Fruit fly (Drosophila melanogaster) whole organism, embryonic: ENCODE data around the gene CG31265.

Experiments used
- Atf-2 ChIP-seq: fragments of 200-800 bp; sonication (Bioruptor generic); optimal IDR thresholded peaks from 2 replicates; lab custom pipeline; 2016; ENCODE audit warnings: missing biosample characterization, missing genetic modification characterization
- Atf6 ChIP-seq: fragments of 200-800 bp; sonication (Bioruptor generic); IDR thresholded peaks from 2 replicates; pipeline ENCODE4 v1.3.6; 2022; ENCODE audit warnings: missing biosample characterization, missing genetic modification characterization
- Awh ChIP-seq: fragments of 200-800 bp; sonication (Bioruptor generic); IDR thresholded peaks from 2 replicates; pipeline ENCODE4, ENCODE4 v1.3.6; 2022; ENCODE audit warnings: missing biosample characterization, missing genetic modification characterization
- C15 ChIP-seq: fragments of 200-800 bp; sonication (Bioruptor generic); IDR thresholded peaks from 3 replicates; pipeline ENCODE4 v1.3.6; 2022; ENCODE audit warnings: missing biosample characterization, missing genetic modification characterization
- CG10462 ChIP-seq: fragments of 200-800 bp; sonication (Bioruptor generic); optimal IDR thresholded peaks from 2 replicates; lab custom pipeline; 2016; ENCODE audit warnings: missing biosample characterization, missing genetic modification characterization
- CG10959 ChIP-seq: fragments of 200-800 bp; sonication (Bioruptor generic); IDR thresholded peaks from 2 replicates; pipeline ENCODE4 v1.3.6; 2022; ENCODE audit warnings: missing biosample characterization, missing genetic modification characterization
- CG11560 ChIP-seq: fragments of 200-800 bp; sonication (Bioruptor generic); IDR thresholded peaks from 3 replicates; pipeline ENCODE4 v1.3.6; 2022; ENCODE audit warnings: missing biosample characterization, missing genetic modification characterization
- CG11695 ChIP-seq: fragments of 200-800 bp; sonication (Bioruptor generic); IDR thresholded peaks from 3 replicates; pipeline ENCODE4 v1.3.6; 2022; ENCODE audit warnings: missing biosample characterization, missing genetic modification characterization
- CG12071 ChIP-seq: fragments of 200-800 bp; sonication (Bioruptor generic); optimal IDR thresholded peaks from 3 replicates; lab custom pipeline; 2018; ENCODE audit warnings: missing biosample characterization, mild to moderate bottlenecking, missing genetic modification characterization
- CG12155 ChIP-seq: fragments of 200-800 bp; sonication (Bioruptor generic); optimal IDR thresholded peaks from 3 replicates; lab custom pipeline; 2016; ENCODE audit warnings: missing biosample characterization, missing genetic modification characterization
- CG1233 ChIP-seq: fragments of 200-800 bp; sonication (Bioruptor generic); optimal IDR thresholded peaks from 4 replicates; lab custom pipeline; 2018; ENCODE audit warnings: missing biosample characterization, mild to moderate bottlenecking, missing genetic modification characterization
- CG14667 ChIP-seq: fragments of 200-800 bp; sonication (Bioruptor generic); IDR thresholded peaks from 2 replicates; pipeline ENCODE4 v1.3.6; 2022; ENCODE audit warnings: missing biosample characterization, missing genetic modification characterization
- CG17359 ChIP-seq: fragments of 200-800 bp; sonication (Bioruptor generic); optimal IDR thresholded peaks from 3 replicates; lab custom pipeline; 2018; ENCODE audit warnings: missing biosample characterization, mild to moderate bottlenecking, missing genetic modification characterization, moderate library complexity
- CG2202 ChIP-seq: fragments of 200-800 bp; sonication (Bioruptor generic); optimal IDR thresholded peaks from 2 replicates; lab custom pipeline; 2018; ENCODE audit warnings: missing biosample characterization, mild to moderate bottlenecking, missing genetic modification characterization
- CG31388 ChIP-seq: fragments of 200-800 bp; sonication (Bioruptor generic); optimal IDR thresholded peaks from 2 replicates; lab custom pipeline; 2016; ENCODE audit warnings: missing biosample characterization, missing genetic modification characterization
- CG3407 ChIP-seq: fragments of 200-800 bp; sonication (Bioruptor generic); optimal IDR thresholded peaks from 2 replicates; lab custom pipeline; 2018; ENCODE audit warnings: missing biosample characterization, mild to moderate bottlenecking, missing genetic modification characterization
- CG4360 ChIP-seq: fragments of 200-800 bp; sonication (Bioruptor generic); IDR thresholded peaks from 2 replicates; pipeline ENCODE4 v1.3.6; 2022; ENCODE audit warnings: missing biosample characterization, missing genetic modification characterization
- CG4617 ChIP-seq: fragments of 200-800 bp; sonication (Bioruptor generic); optimal IDR thresholded peaks from 3 replicates; lab custom pipeline; 2016; ENCODE audit warnings: missing biosample characterization, missing genetic modification characterization, borderline replicate concordance
- CG6254 ChIP-seq: fragments of 200-800 bp; sonication (Bioruptor generic); optimal IDR thresholded peaks from 3 replicates; lab custom pipeline; 2017; ENCODE audit warnings: mild to moderate bottlenecking, missing biosample characterization, missing genetic modification reagents, missing genetic modification characterization
- CG7839 ChIP-seq: fragments of 200-800 bp; sonication (Bioruptor generic); optimal IDR thresholded peaks from 3 replicates; lab custom pipeline; 2018; ENCODE audit warnings: missing biosample characterization, mild to moderate bottlenecking, missing genetic modification characterization, moderate library complexity
- CG9609 ChIP-seq: fragments of 200-800 bp; sonication (Bioruptor generic); optimal IDR thresholded peaks from 3 replicates; lab custom pipeline; 2016; ENCODE audit warnings: missing biosample characterization, missing genetic modification characterization
- CG9727 ChIP-seq: fragments of 200-800 bp; sonication (Bioruptor generic); optimal IDR thresholded peaks from 3 replicates; lab custom pipeline; 2017; ENCODE audit warnings: missing biosample characterization, mild to moderate bottlenecking, missing genetic modification characterization
- CG9797 ChIP-seq: fragments of 200-800 bp; sonication (Bioruptor generic); optimal IDR thresholded peaks from 3 replicates; lab custom pipeline; 2018; ENCODE audit warnings: missing biosample characterization, mild to moderate bottlenecking, missing genetic modification characterization
- D ChIP-seq, 2 experiments: fragments of 200-800 bp in 1 of 2; fragments of >200 bp in 1 of 2; sonication (Bioruptor generic) in 1 of 2; optimal IDR thresholded peaks; 2 replicates in 1 of 2; 3 replicates in 1 of 2; lab custom pipeline; 2017; ENCODE audit warnings: mild to moderate bottlenecking in 1 of 2, missing biosample characterization in 1 of 2, missing genetic modification characterization in 1 of 2, missing genetic modification reagents in 1 of 2
- E2f1 ChIP-seq: fragments of 200-800 bp; sonication (Bioruptor generic); IDR thresholded peaks from 2 replicates; pipeline ENCODE4 v1.3.6; 2022; ENCODE audit warnings: missing biosample characterization, missing genetic modification characterization
- Hey ChIP-seq: fragments of 200-800 bp; sonication (Bioruptor generic); optimal IDR thresholded peaks from 3 replicates; lab custom pipeline; 2018; ENCODE audit warnings: missing biosample characterization, mild to moderate bottlenecking, missing genetic modification characterization
- Hmx ChIP-seq: fragments of 200-800 bp; sonication (Bioruptor generic); optimal IDR thresholded peaks from 2 replicates; lab custom pipeline; 2016; ENCODE audit warnings: missing biosample characterization, missing genetic modification characterization
- Hr39 ChIP-seq: fragments of >200 bp; optimal IDR thresholded peaks from 2 replicates; lab custom pipeline; 2017
- MESR4 ChIP-seq: fragments of 200-800 bp; sonication (Bioruptor generic); optimal IDR thresholded peaks from 2 replicates; lab custom pipeline; 2018; ENCODE audit warnings: missing biosample characterization, mild to moderate bottlenecking, missing genetic modification characterization, moderate library complexity
- Mad ChIP-seq: fragments of 200-800 bp; sonication (Bioruptor generic); optimal IDR thresholded peaks from 2 replicates; lab custom pipeline; 2016; ENCODE audit warnings: missing biosample characterization, missing genetic modification characterization
- Max ChIP-seq: fragments of 200-800 bp; sonication (Bioruptor generic); optimal IDR thresholded peaks from 2 replicates; lab custom pipeline; 2016; ENCODE audit warnings: missing biosample characterization, mild to moderate bottlenecking, missing genetic modification characterization
- Rfx ChIP-seq: fragments of 200-800 bp; sonication (Bioruptor generic); IDR thresholded peaks from 2 replicates; pipeline ENCODE4 v1.3.6; 2022; ENCODE audit warnings: missing biosample characterization, missing genetic modification characterization
- Rx ChIP-seq: fragments of 200-800 bp; sonication (Bioruptor generic); IDR thresholded peaks from 2 replicates; pipeline ENCODE4 v1.3.6; 2022; ENCODE audit warnings: missing biosample characterization, missing genetic modification characterization
- Sry-δ ChIP-seq: fragments of 200-800 bp; sonication (Bioruptor generic); optimal IDR thresholded peaks from 2 replicates; lab custom pipeline; 2016; ENCODE audit warnings: missing biosample characterization, missing genetic modification characterization
- Tbp ChIP-seq: fragments of >200 bp; optimal IDR thresholded peaks from 2 replicates; lab custom pipeline; 2018; ENCODE audit warnings: missing biosample characterization, missing genetic modification characterization
- dan ChIP-seq: fragments of 200-800 bp; sonication (Bioruptor generic); IDR thresholded peaks from 2 replicates; pipeline ENCODE4 v1.3.6; 2022; ENCODE audit warnings: missing biosample characterization, missing genetic modification characterization
- lab ChIP-seq: fragments of 200-800 bp; sonication (Bioruptor generic); optimal IDR thresholded peaks from 3 replicates; lab custom pipeline; 2017; ENCODE audit warnings: missing biosample characterization, missing genetic modification characterization, mild to moderate bottlenecking, moderate library complexity, missing genetic modification reagents
- lbe ChIP-seq: fragments of 200-800 bp; sonication (Bioruptor generic); optimal IDR thresholded peaks from 2 replicates; lab custom pipeline; 2016; ENCODE audit warnings: missing biosample characterization, mild to moderate bottlenecking, missing genetic modification characterization
- nau ChIP-seq: fragments of 200-800 bp; sonication (Bioruptor generic); optimal IDR thresholded peaks from 3 replicates; lab custom pipeline; 2017; ENCODE audit warnings: missing biosample characterization, mild to moderate bottlenecking, missing genetic modification characterization, missing genetic modification reagents
- nmo ChIP-seq: fragments of 200-800 bp; sonication (Bioruptor generic); optimal IDR thresholded peaks from 2 replicates; lab custom pipeline; 2018; ENCODE audit warnings: missing biosample characterization, mild to moderate bottlenecking, missing genetic modification characterization, moderate library complexity
- onecut ChIP-seq: fragments of 200-800 bp; sonication (Bioruptor generic); IDR thresholded peaks from 2 replicates; pipeline ENCODE4 v1.3.6; 2022; ENCODE audit warnings: missing biosample characterization, missing genetic modification characterization
- pb ChIP-seq: fragments of 200-800 bp; sonication (Bioruptor generic); optimal IDR thresholded peaks from 3 replicates; lab custom pipeline; 2016; ENCODE audit warnings: missing biosample characterization, missing genetic modification characterization
- slp2 ChIP-seq: fragments of 200-800 bp; sonication (Bioruptor generic); optimal IDR thresholded peaks from 2 replicates; lab custom pipeline; 2016; ENCODE audit warnings: missing biosample characterization, missing genetic modification characterization
- sna ChIP-seq: fragments of 200-800 bp; sonication (Bioruptor generic); IDR thresholded peaks from 2 replicates; pipeline ENCODE4 v1.3.6; 2022; ENCODE audit warnings: missing biosample characterization, missing genetic modification characterization; ENCODE audit not compliant: partially characterized antibody
- stc ChIP-seq: fragments of 200-800 bp; sonication (Bioruptor generic); IDR thresholded peaks from 2 replicates; pipeline ENCODE4 v1.3.6; 2022; ENCODE audit warnings: missing biosample characterization, missing genetic modification characterization
- tap ChIP-seq: fragments of 200-800 bp; optimal IDR thresholded peaks from 3 replicates; lab custom pipeline; 2019; ENCODE audit warnings: missing biosample characterization, mild to moderate bottlenecking, missing genetic modification characterization, moderate library complexity
- toy ChIP-seq: fragments of 200-800 bp; sonication (Bioruptor generic); IDR thresholded peaks from 2 replicates; pipeline ENCODE4 v1.3.6; 2022; ENCODE audit warnings: missing biosample characterization, missing genetic modification characterization
- vfl ChIP-seq: fragments of 200-800 bp; sonication (Bioruptor generic); optimal IDR thresholded peaks from 2 replicates; lab custom pipeline; 2016; ENCODE audit warnings: missing biosample characterization, missing genetic modification characterization
- vnd ChIP-seq: fragments of 200-800 bp; sonication (Bioruptor generic); IDR thresholded peaks from 3 replicates; pipeline ENCODE4 v1.3.6; 2022; ENCODE audit warnings: missing biosample characterization, missing genetic modification characterization; ENCODE audit not compliant: partially characterized antibody
- yki ChIP-seq: fragments of >200 bp; optimal IDR thresholded peaks from 3 replicates; lab custom pipeline; 2018

The CG31265 gene

DNA sequence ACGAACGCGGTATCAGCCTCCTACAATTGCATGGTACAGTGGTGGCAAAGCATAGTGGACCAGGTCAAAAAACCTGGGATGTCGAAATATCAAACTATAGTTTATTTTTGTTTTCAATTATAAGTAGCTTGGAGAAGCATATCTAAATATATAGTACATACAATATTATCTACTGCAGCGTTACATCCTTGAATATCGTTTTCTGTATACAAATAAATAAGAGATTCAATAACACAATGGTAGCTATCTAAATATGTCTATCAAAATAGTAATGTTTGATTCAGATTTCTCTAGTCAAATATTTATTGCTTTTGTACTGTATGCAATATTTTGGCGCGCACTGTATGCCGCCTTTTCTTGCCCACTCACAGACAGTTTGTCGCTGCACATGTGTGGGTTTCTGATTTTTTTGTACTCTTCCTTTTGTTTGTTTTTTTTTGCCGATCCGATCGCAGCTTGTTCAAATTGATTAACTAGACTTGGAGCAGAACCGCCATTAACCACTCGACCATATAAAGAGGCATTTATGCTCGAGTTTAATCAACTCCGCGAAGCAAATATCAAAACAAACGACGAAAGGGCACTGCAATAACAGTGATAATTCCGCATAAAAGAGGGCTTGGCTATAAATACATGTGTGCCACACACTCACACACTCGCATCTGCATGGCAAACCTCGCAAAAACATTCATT, 47.2 kb upstream of the CG31265 start (continued):
- TF ChIP-seq CG12155 (GFP tag; lab: Kevin White, UChicago) (peak; percentile 87), CG9609 (GFP tag; lab: Kevin White, UChicago) (peak; percentile 87), tap (tag; lab: Kevin White, UChicago) (peak; percentile 93), Hr39 (lab: Kevin White, UChicago) (no peak), CG10462 (GFP tag; lab: Kevin White, UChicago) (peak; percentile 94), Rfx (GFP tag; lab: Robert Waterston, UW) (peak; percentile 92), dan (0 out of 2 replicates have a peak, but pooled peaks have one; percentile 35), lbe (GFP tag; lab: Kevin White, UChicago) (peak; percentile 89), nau (GFP tag; lab: Kevin White, UChicago) (peak; percentile 97), Max (peak; percentile 96), Sry-δ (GFP tag; lab: Kevin White, UChicago) (no peak), CG4617 (GFP tag; lab: Kevin White, UChicago) (peak; percentile 74), CG31388 (GFP tag; lab: Kevin White, UChicago) (peak; percentile 73), slp2 (GFP tag; lab: Kevin White, UChicago) (peak; percentile 90), Hey (tag; lab: Kevin White, UChicago) (no peak), vfl (GFP tag; lab: Kevin White, UChicago) (peak; percentile 90), CG10959 (GFP tag; lab: Robert Waterston, UW) (peak; percentile 77), CG12071 (GFP tag; lab: Kevin White, UChicago) (peak; percentile 90), CG6254 (peak; percentile 95), CG17359 (tag; lab: Kevin White, UChicago) (peak; percentile 95), nmo (GFP tag; lab: Kevin White, UChicago) (peak; percentile 97), yki (lab: Kevin White, UChicago) (no peak), CG4360 (peak; percentile 69), C15 (GFP tag; lab: Robert Waterston, UW) (peak; percentile 73; the same call in 2 of the 3 replicates), Atf6 (GFP tag; lab: Robert Waterston, UW) (peak; percentile 93), Mad (GFP tag; lab: Kevin White, UChicago) (peak; percentile 87), CG9727 (peak; percentile 97), stc (GFP tag; lab: Robert Waterston, UW) (peak; percentile 94), CG9797 (GFP tag; lab: Kevin White, UChicago) (no peak), E2f1 (peak; percentile 94), toy (GFP tag; lab: Robert Waterston, UW) (peak; percentile 75; the same call in 1 of the 2 replicates), Tbp (GFP tag; lab: Kevin White, UChicago) (no peak), CG11560 (tag; lab: Robert Waterston, UW) (peak; percentile 80; the same call in 2 of the 3 replicates), CG2202 (tag; lab: Kevin White, UChicago) (peak; percentile 95), CG1233 (GFP tag; lab: Kevin White, UChicago) (peak; percentile 94), Rx (GFP tag; lab: Robert Waterston, UW) (peak; percentile 91), CG11695 (GFP tag; lab: Robert Waterston, UW) (peak; percentile 98), sna (GFP tag; lab: Robert Waterston, UW) (no peak), pb (GFP tag; lab: Kevin White, UChicago) (peak; percentile 85), Awh (peak; percentile 94), CG3407 (GFP tag; lab: Kevin White, UChicago) (peak; percentile 95), D (optimal IDR thresholded peaks at IDR 0.05; lab: Kevin White, UChicago) (no peak), D (GFP tag; optimal IDR thresholded peaks at IDR 0.05; lab: Kevin White, UChicago) (peak; percentile 95), CG7839 (tag; lab: Kevin White, UChicago) (peak; percentile 97), lab (GFP tag; lab: Kevin White, UChicago) (peak; percentile 96), vnd (GFP tag; lab: Robert Waterston, UW) (no peak), MESR4 (GFP tag; lab: Kevin White, UChicago) (peak; percentile 15), Hmx (peak; percentile 83), onecut (GFP tag; lab: Robert Waterston, UW) (peak; percentile 91), CG14667 (GFP tag; lab: Robert Waterston, UW) (peak; percentile 84), Atf-2 (peak; percentile 87)
